Worm (Caenorhabditis elegans) whole organism, young adult: ENCODE results near the gene Y43F8C.13.

Experiments
- D2030.7 ChIP-seq: fragments of 200-800 bp; sonication (Bioruptor generic); IDR thresholded peaks from 2 replicates; pipeline ENCODE4 v1.3.6; 2022; ENCODE audit warnings: missing genetic modification reagents, missing genetic modification characterization, missing compliant biosample characterization
- F33H1.4 ChIP-seq: fragments of 200-800 bp; sonication (Bioruptor generic); IDR thresholded peaks from 2 replicates; pipeline ENCODE4 v1.3.6; 2022; ENCODE audit warnings: missing genetic modification reagents, missing genetic modification characterization, missing compliant biosample characterization
- F52B5.7 ChIP-seq: sonication (generic microtip); optimal IDR thresholded peaks from 2 replicates; lab custom pipeline; 2016; ENCODE audit warnings: mild to moderate bottlenecking, missing genetic modification characterization, missing compliant biosample characterization
- akir-1 ChIP-seq: fragments of 200-800 bp; sonication (Bioruptor generic); optimal IDR thresholded peaks from 2 replicates; lab custom pipeline; 2018; ENCODE audit warnings: mild to moderate bottlenecking, missing genetic modification characterization, moderate library complexity, missing compliant biosample characterization
- aptf-2 ChIP-seq: fragments of 200-800 bp; sonication (Bioruptor generic); conservative IDR thresholded peaks from 2 replicates; pipeline ENCODE4 v1.3.6; 2022; ENCODE audit warnings: missing genetic modification reagents, missing genetic modification characterization, missing compliant biosample characterization
- attf-5 ChIP-seq: fragments of 200-800 bp; sonication (Bioruptor generic); optimal IDR thresholded peaks from 2 replicates; lab custom pipeline; 2018; ENCODE audit warnings: mild to moderate bottlenecking, missing genetic modification characterization, missing compliant biosample characterization
- bed-1 ChIP-seq: fragments of 200-800 bp; sonication (Bioruptor generic); IDR thresholded peaks from 2 replicates; pipeline ENCODE4 v1.3.6; 2022; ENCODE audit warnings: missing genetic modification reagents, missing genetic modification characterization, missing compliant biosample characterization
- cebp-1 ChIP-seq, 2 experiments: fragments of 200-800 bp in 1 of 2; sonication (Bioruptor generic) in 1 of 2; sonication (generic microtip) in 1 of 2; IDR thresholded peaks in 1 of 2; optimal IDR thresholded peaks in 1 of 2; 2 replicates each; pipeline versions ENCODE4 v1.3.6 to Lab custom; 2017 to 2022; ENCODE audit warnings: missing compliant biosample characterization in 2 of 2, missing genetic modification characterization in 2 of 2, mild to moderate bottlenecking in 1 of 2, missing genetic modification reagents in 1 of 2, moderate library complexity in 1 of 2
- ceh-27 ChIP-seq: fragments of 200-800 bp; sonication (Bioruptor generic); optimal IDR thresholded peaks from 2 replicates; lab custom pipeline; 2018; ENCODE audit warnings: mild to moderate bottlenecking, missing genetic modification characterization, moderate library complexity, missing compliant biosample characterization
- chd-7 ChIP-seq: sonication (generic microtip); optimal IDR thresholded peaks from 2 replicates; lab custom pipeline; 2016; ENCODE audit warnings: mild to moderate bottlenecking, missing genetic modification characterization, moderate library complexity, missing compliant biosample characterization
- dox-1 ChIP-seq: fragments of 200-800 bp; sonication (Bioruptor generic); IDR thresholded peaks from 2 replicates; pipeline ENCODE4 v1.3.6; 2022; ENCODE audit warnings: missing genetic modification reagents, missing genetic modification characterization, missing compliant biosample characterization
- dpl-1 ChIP-seq: fragments of 150-350 bp; optimal IDR thresholded peaks from 2 replicates; lab custom pipeline; 2014; ENCODE audit warnings: missing biosample characterization, missing genetic modification reagents, missing genetic modification characterization
- hsf-1 ChIP-seq: fragments of 200-800 bp; sonication (Bioruptor generic); IDR thresholded peaks from 2 replicates; pipeline ENCODE4 v1.3.6; 2022; ENCODE audit warnings: missing genetic modification reagents, missing genetic modification characterization, missing compliant biosample characterization
- lin-54 ChIP-seq: fragments of 200-800 bp; sonication (Bioruptor generic); optimal IDR thresholded peaks from 2 replicates; lab custom pipeline; 2018; ENCODE audit warnings: mild to moderate bottlenecking, missing genetic modification characterization, missing compliant biosample characterization
- lsl-1 ChIP-seq: fragments of 200-800 bp; sonication (Bioruptor generic); optimal IDR thresholded peaks from 2 replicates; lab custom pipeline; 2018; ENCODE audit warnings: mild to moderate bottlenecking, missing genetic modification characterization, moderate library complexity, missing compliant biosample characterization
- madf-6 ChIP-seq: fragments of 200-800 bp; sonication (Bioruptor generic); IDR thresholded peaks from 2 replicates; pipeline ENCODE4 v1.3.6; 2022; ENCODE audit warnings: missing genetic modification reagents, missing genetic modification characterization, missing compliant biosample characterization
- mcd-1 ChIP-seq: fragments of 200-800 bp; sonication (Bioruptor generic); IDR thresholded peaks from 2 replicates; pipeline ENCODE4 v1.3.6; 2022; ENCODE audit warnings: missing genetic modification reagents, missing genetic modification characterization, missing compliant biosample characterization
- nhr-80 ChIP-seq: sonication (generic microtip); optimal IDR thresholded peaks from 2 replicates; lab custom pipeline; 2016; ENCODE audit warnings: missing genetic modification characterization, missing compliant biosample characterization
- nhr-90 ChIP-seq: sonication (generic microtip); optimal IDR thresholded peaks from 2 replicates; lab custom pipeline; 2016; ENCODE audit warnings: missing genotype, mild to moderate bottlenecking, missing genetic modification characterization, missing compliant biosample characterization
- pbrm-1 ChIP-seq: fragments of 200-800 bp; sonication (Bioruptor generic); IDR thresholded peaks from 2 replicates; pipeline ENCODE4 v1.3.6; 2022; ENCODE audit warnings: missing genetic modification reagents, missing genetic modification characterization, missing compliant biosample characterization
- rec-8 ChIP-seq, 2 experiments: sonication (generic microtip); optimal IDR thresholded peaks; 2 replicates each; lab custom pipeline; 2016; ENCODE audit warnings: mild to moderate bottlenecking in 2 of 2, missing genetic modification characterization in 2 of 2, missing genetic modification reagents in 2 of 2, missing genotype in 2 of 2, missing biosample characterization in 1 of 2, missing compliant biosample characterization in 1 of 2, moderate library complexity in 1 of 2
- snpc-4 ChIP-seq, 5 experiments: fragments of 150-350 bp in 1 of 5; sonication (generic microtip) in 4 of 5; optimal IDR thresholded peaks; 2 replicates each; lab custom pipeline; 2014 to 2018; ENCODE audit warnings: missing genetic modification characterization in 5 of 5, missing biosample characterization in 3 of 5, antibody characterized with exemption in 2 of 5, mild to moderate bottlenecking in 2 of 5, missing compliant biosample characterization in 2 of 5, missing genotype in 2 of 5, moderate library complexity in 2 of 5, missing genetic modification reagents in 1 of 5
- sptf-2 ChIP-seq: fragments of 200-800 bp; sonication (Bioruptor generic); optimal IDR thresholded peaks from 2 replicates; lab custom pipeline; 2018; ENCODE audit warnings: mild to moderate bottlenecking, missing genetic modification characterization, missing compliant biosample characterization
- tbp1 ChIP-seq: fragments of 200-800 bp; sonication (Bioruptor generic); optimal IDR thresholded peaks from 2 replicates; lab custom pipeline; 2018; ENCODE audit warnings: mild to moderate bottlenecking, missing genetic modification characterization, missing compliant biosample characterization
- tlf-1 ChIP-seq: fragments of 200-800 bp; sonication (Bioruptor generic); optimal IDR thresholded peaks from 2 replicates; lab custom pipeline; 2018; ENCODE audit warnings: mild to moderate bottlenecking, missing genetic modification characterization, missing compliant biosample characterization
- xnd-1 ChIP-seq: sonication (generic microtip); optimal IDR thresholded peaks from 2 replicates; lab custom pipeline; 2016; ENCODE audit warnings: missing genotype, missing genetic modification reagents, missing genetic modification characterization, missing compliant biosample characterization

The Y43F8C.13 gene

DNA sequence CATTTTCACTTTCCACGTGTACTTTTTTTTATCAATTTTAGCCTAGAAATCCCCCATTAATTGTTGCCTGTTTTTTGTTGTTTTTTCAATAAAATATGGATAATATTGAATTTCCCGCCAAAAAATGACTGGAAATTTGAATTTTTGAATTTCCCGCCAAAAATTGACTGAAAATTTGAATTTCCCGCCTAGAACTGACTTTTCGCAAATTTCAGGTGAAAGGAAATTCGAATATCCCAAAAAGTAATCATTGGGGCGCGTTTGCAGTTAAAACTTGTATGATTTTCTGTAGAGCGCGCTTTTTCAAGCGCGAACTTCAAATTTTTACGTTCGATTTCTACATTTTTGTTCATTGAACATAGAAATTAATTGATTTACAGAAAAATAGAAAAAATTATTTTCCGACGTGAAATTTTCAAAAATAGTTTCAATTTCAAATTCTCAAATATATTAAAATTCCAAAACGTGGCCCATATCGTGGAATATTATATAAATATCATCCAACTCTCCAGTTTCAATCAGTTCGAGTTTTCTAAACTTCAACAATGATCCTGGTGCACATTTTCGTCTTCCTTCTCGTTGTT, 51.5 kb downstream of the Y43F8C.13 start, which contains the start of gene Y43F8C.9 (continued):
- TF ChIP-seq hsf-1 (GFP tag; lab: Robert Waterston, UW), result no peak
- peak; percentile 66 for TF ChIP-seq lin-54 (GFP tag; lab: Kevin White, UChicago)
- no peak for TF ChIP-seq bed-1 (GFP tag; lab: Robert Waterston, UW)
- TF ChIP-seq nhr-90, result no peak
- no peak for TF ChIP-seq rec-8 (tag; optimal IDR thresholded peaks at IDR 0.05; lab: Kevin White, UChicago)
- no peak for TF ChIP-seq akir-1 (GFP tag; lab: Kevin White, UChicago)
- 0 out of 2 replicates have a peak, but pooled peaks have one; percentile 20 for TF ChIP-seq D2030.7 (GFP tag; lab: Robert Waterston, UW)
- no peak for TF ChIP-seq pbrm-1
- TF ChIP-seq dpl-1 (GFP tag; lab: Kevin White, UChicago), result peak; percentile 6
- TF ChIP-seq F52B5.7 (tag; lab: Kevin White, UChicago), result no peak
- no peak for TF ChIP-seq aptf-2
- peak; percentile 5 for TF ChIP-seq xnd-1 (tag; lab: Kevin White, UChicago)
- TF ChIP-seq, all 124 proteins: peak for 10

DNA sequence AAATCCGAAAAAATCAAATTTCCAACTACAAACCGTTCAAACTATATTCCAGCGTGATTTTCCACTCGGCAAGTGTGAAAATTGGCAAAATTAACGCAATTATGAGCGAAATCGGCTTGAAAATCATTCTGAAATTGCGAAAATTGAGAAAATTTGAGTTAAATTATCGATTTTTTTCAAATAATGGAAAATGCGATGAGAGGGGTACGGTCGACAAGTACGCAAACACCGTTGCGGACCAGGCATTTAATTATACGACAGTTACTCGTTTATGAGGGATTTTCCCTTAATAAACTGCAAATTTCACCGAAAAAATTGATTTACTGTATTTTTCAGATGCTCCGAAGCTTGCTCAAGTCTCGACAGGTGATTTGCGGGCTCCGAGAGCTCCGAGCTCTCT, 53.3 kb downstream of the Y43F8C.13 start, which contains the start of the genes Y43F8C.7 and mrps-28:
TSS of gene Y43F8C.7 (minus strand) at position 128 of the 400 bp plus-strand sequence.
TSS of gene mrps-28 (plus strand) at position 337 of the 400 bp plus-strand sequence.
- TF ChIP-seq attf-5 (GFP tag; lab: Kevin White, UChicago) (peak; percentile 4), snpc-4 (GFP tag; optimal IDR thresholded peaks at IDR 0.05; lab: Kevin White, UChicago) (no peak), snpc-4 (tag; optimal IDR thresholded peaks at IDR 0.05; lab: Kevin White, UChicago) (peak in 1 of 4 experiments; percentile 31), madf-6 (peak; percentile 45; the same call in 1 of the 2 replicates), nhr-80 (tag; lab: Kevin White, UChicago) (no peak), dox-1 (GFP tag; lab: Robert Waterston, UW) (0 out of 2 replicates have a peak, but pooled peaks have one; percentile 25), F33H1.4 (GFP tag; lab: Robert Waterston, UW) (0 out of 2 replicates have a peak, but pooled peaks have one; percentile 11), sptf-2 (no peak), mcd-1 (GFP tag; lab: Robert Waterston, UW) (no peak), tbp1 (GFP tag; lab: Kevin White, UChicago) (peak; percentile 4), chd-7 (no peak), cebp-1 (GFP tag; IDR thresholded peaks at IDR 0.05; lab: Robert Waterston, UW) (no peak), cebp-1 (tag; optimal IDR thresholded peaks at IDR 0.05; lab: Kevin White, UChicago) (peak; percentile 12), tlf-1 (GFP tag; lab: Kevin White, UChicago) (no peak), ceh-27 (GFP tag; lab: Kevin White, UChicago) (no peak), lsl-1 (GFP tag; lab: Kevin White, UChicago) (peak; percentile 75)
